Worm (Caenorhabditis elegans) whole organism, young adult: Measurements from ENCODE around the gene ZK1010.2.

Experiments
- F23B12.7 ChIP-seq: sonication (generic microtip); optimal IDR thresholded peaks from 2 replicates; lab custom pipeline; 2017; ENCODE audit warnings: missing genetic modification characterization, mild to moderate bottlenecking, missing compliant biosample characterization, antibody characterized with exemption, moderate library complexity; ENCODE audit not compliant: insufficient read depth
- K11D2.4 ChIP-seq: fragments of 200-800 bp; sonication (Bioruptor generic); IDR thresholded peaks from 2 replicates; pipeline ENCODE4 v1.3.6; 2022; ENCODE audit warnings: missing genetic modification reagents, missing genetic modification characterization, missing compliant biosample characterization
- aptf-3 ChIP-seq: fragments of 200-800 bp; sonication (Bioruptor generic); IDR thresholded peaks from 2 replicates; pipeline ENCODE4 v1.3.6; 2022; ENCODE audit warnings: missing genetic modification characterization, missing compliant biosample characterization
- attf-5 ChIP-seq: fragments of 200-800 bp; sonication (Bioruptor generic); optimal IDR thresholded peaks from 2 replicates; lab custom pipeline; 2018; ENCODE audit warnings: mild to moderate bottlenecking, missing genetic modification characterization, missing compliant biosample characterization
- madf-10 ChIP-seq: sonication (generic microtip); optimal IDR thresholded peaks from 2 replicates; lab custom pipeline; 2016; ENCODE audit warnings: mild to moderate bottlenecking, missing genetic modification characterization, missing compliant biosample characterization
- mcd-1 ChIP-seq: fragments of 200-800 bp; sonication (Bioruptor generic); IDR thresholded peaks from 2 replicates; pipeline ENCODE4 v1.3.6; 2022; ENCODE audit warnings: missing genetic modification reagents, missing genetic modification characterization, missing compliant biosample characterization
- nfya-1 ChIP-seq: sonication (generic microtip); optimal IDR thresholded peaks from 2 replicates; lab custom pipeline; 2017; ENCODE audit warnings: antibody characterized with exemption, missing compliant biosample characterization, missing genetic modification characterization, borderline replicate concordance; ENCODE audit not compliant: insufficient read depth
- nhr-80 ChIP-seq: sonication (generic microtip); optimal IDR thresholded peaks from 2 replicates; lab custom pipeline; 2016; ENCODE audit warnings: missing genetic modification characterization, missing compliant biosample characterization
- sdz-38 ChIP-seq: sonication (generic microtip); optimal IDR thresholded peaks from 2 replicates; lab custom pipeline; 2016; ENCODE audit warnings: missing genotype, missing genetic modification characterization, missing compliant biosample characterization
- snpc-4 ChIP-seq, 5 experiments: fragments of 150-350 bp in 1 of 5; sonication (generic microtip) in 4 of 5; optimal IDR thresholded peaks; 2 replicates each; lab custom pipeline; 2014 to 2018; ENCODE audit warnings: missing genetic modification characterization in 5 of 5, missing biosample characterization in 3 of 5, antibody characterized with exemption in 2 of 5, mild to moderate bottlenecking in 2 of 5, missing compliant biosample characterization in 2 of 5, missing genotype in 2 of 5, moderate library complexity in 2 of 5, missing genetic modification reagents in 1 of 5

DNA sequence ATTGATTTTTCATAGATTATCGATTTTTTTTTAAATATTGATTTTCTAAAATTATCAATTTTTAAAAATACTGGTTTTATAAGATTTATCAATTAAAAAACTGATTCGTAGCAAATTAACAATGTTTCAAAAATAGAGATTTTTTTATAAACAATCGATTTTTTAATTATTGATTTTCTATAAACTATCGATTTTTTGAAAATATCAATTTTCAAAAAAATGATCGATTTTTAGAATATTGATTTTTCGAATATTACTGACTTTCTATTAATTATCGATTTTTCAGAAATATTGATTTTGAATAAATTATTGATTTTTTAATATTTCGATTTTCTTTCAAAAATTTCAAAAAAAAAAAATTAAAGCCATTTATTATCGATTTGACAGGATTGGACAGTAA, 25.0 kb downstream of the ZK1010.2 start:
- TF ChIP-seq nfya-1 (tag; lab: Kevin White, UChicago) (no peak), F23B12.7 (tag; lab: Kevin White, UChicago) (no peak), aptf-3 (GFP tag; lab: Robert Waterston, UW) (no peak), sdz-38 (tag; lab: Kevin White, UChicago) (no peak), attf-5 (GFP tag; lab: Kevin White, UChicago) (no peak), mcd-1 (GFP tag; lab: Robert Waterston, UW) (no peak), madf-10 (tag; lab: Kevin White, UChicago) (no peak), nhr-80 (tag; lab: Kevin White, UChicago) (no peak), K11D2.4 (GFP tag; lab: Robert Waterston, UW) (no peak), snpc-4 (GFP tag; optimal IDR thresholded peaks at IDR 0.05; lab: Kevin White, UChicago) (no peak), snpc-4 (tag; optimal IDR thresholded peaks at IDR 0.05; lab: Kevin White, UChicago) (no peak)
